Worm (Caenorhabditis elegans) whole organism, L4/young adult: ENCODE results near the gene pap-3.

Source experiments
- W03F9.2 ChIP-seq: fragments of 150-350 bp; optimal IDR thresholded peaks from 2 replicates; lab custom pipeline; 2014; ENCODE audit warnings: missing biosample characterization, missing genetic modification characterization
- dao-5 ChIP-seq: sonication (generic microtip); optimal IDR thresholded peaks from 2 replicates; lab custom pipeline; 2016; ENCODE audit warnings: missing genotype, missing genetic modification characterization, moderate library complexity, missing compliant biosample characterization
- him-1 ChIP-seq: sonication (generic microtip); optimal IDR thresholded peaks from 2 replicates; lab custom pipeline; 2016; ENCODE audit warnings: missing genotype, missing genetic modification reagents, missing genetic modification characterization, missing compliant biosample characterization

DNA sequence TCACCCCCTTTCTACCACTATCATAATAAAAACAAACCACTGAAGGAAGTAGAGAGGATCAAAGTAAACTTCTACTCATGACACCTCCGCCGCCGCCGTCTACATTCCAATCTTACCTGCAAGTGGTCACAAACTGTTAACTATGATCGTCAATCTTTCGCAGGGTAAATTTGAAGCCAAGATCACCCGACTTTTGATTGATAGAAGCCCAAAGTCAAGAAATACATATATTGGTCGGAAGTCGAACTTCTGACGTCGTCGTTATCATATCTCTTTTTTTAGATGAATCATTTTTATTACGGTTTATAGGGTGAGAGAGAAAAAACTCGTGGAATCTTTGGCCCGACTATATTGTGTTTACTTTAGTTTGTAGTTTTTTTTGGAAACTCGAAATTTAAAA lies 22.0 kb upstream of the pap-3 start:
- no peak for TF ChIP-seq W03F9.2 (tag; lab: Kevin White, UChicago)
- TF ChIP-seq him-1 (tag; lab: Kevin White, UChicago): no peak
- TF ChIP-seq dao-5 (tag; lab: Kevin White, UChicago): no peak
